Worm (Caenorhabditis elegans) whole organism, L4 larva: Measurements from ENCODE around the gene spat-1.

Source experiments
- F10B5.3 ChIP-seq: sonication (generic microtip); optimal IDR thresholded peaks from 2 replicates; lab custom pipeline; 2016; ENCODE audit warnings: mild to moderate bottlenecking, missing genetic modification characterization, missing compliant biosample characterization
- F37D6.2 ChIP-seq: sonication (generic microtip); optimal IDR thresholded peaks from 2 replicates; lab custom pipeline; 2016; ENCODE audit warnings: mild to moderate bottlenecking, missing genetic modification characterization, missing compliant biosample characterization
- F44E2.7 ChIP-seq: fragments of 200-800 bp; sonication (Bioruptor generic); IDR thresholded peaks from 2 replicates; pipeline ENCODE4 v2.1.2; 2022; ENCODE audit warnings: missing genetic modification characterization, missing compliant biosample characterization
- ZK546.5 ChIP-seq, 2 experiments: sonication (generic microtip); optimal IDR thresholded peaks; 2 replicates each; lab custom pipeline; 2017; ENCODE audit warnings: missing biosample characterization in 2 of 2, missing genetic modification characterization in 2 of 2
- ces-1 ChIP-seq: fragments of 150-350 bp; sonication (generic microtip); optimal IDR thresholded peaks from 4 replicates; lab custom pipeline; 2014; ENCODE audit warnings: missing biosample characterization, missing genetic modification reagents, missing genetic modification characterization
- daf-16 ChIP-seq, 3 experiments: sonication (generic microtip); optimal IDR thresholded peaks; 2 replicates each; lab custom pipeline; 2016 to 2017; ENCODE audit warnings: missing genetic modification characterization in 3 of 3, missing genetic modification reagents in 3 of 3, mild to moderate bottlenecking in 2 of 3, missing compliant biosample characterization in 2 of 3, missing biosample characterization in 1 of 3, moderate library complexity in 1 of 3
- lin-39 ChIP-seq: fragments of 150-350 bp; optimal IDR thresholded peaks from 2 replicates; lab custom pipeline; 2014; ENCODE audit warnings: missing biosample characterization, missing genetic modification reagents, missing genetic modification characterization
- nhr-11 ChIP-seq: fragments of 150-350 bp; optimal IDR thresholded peaks from 2 replicates; lab custom pipeline; 2014; ENCODE audit warnings: missing biosample characterization, missing genetic modification characterization
- nhr-28 ChIP-seq: fragments of 150-350 bp; optimal IDR thresholded peaks from 2 replicates; lab custom pipeline; 2014; ENCODE audit warnings: missing biosample characterization, missing genetic modification characterization
- nhr-76 ChIP-seq: fragments of 150-350 bp; optimal IDR thresholded peaks from 2 replicates; lab custom pipeline; 2014; ENCODE audit warnings: missing biosample characterization, missing genetic modification characterization
- pha-4 ChIP-seq, 2 experiments: fragments of 150-350 bp in 1 of 2; fragments of 200-800 bp in 1 of 2; sonication (Bioruptor generic) in 1 of 2; IDR thresholded peaks in 1 of 2; optimal IDR thresholded peaks in 1 of 2; 2 replicates each; pipeline versions ENCODE4 v1.3.6 to Lab custom; 2014 to 2022; ENCODE audit warnings: missing genetic modification characterization in 2 of 2, missing genetic modification reagents in 2 of 2, missing biosample characterization in 1 of 2, missing compliant biosample characterization in 1 of 2
- saeg-2 ChIP-seq: fragments of 200-800 bp; sonication (Bioruptor generic); IDR thresholded peaks from 2 replicates; pipeline ENCODE4 v1.3.6; 2022; ENCODE audit warnings: missing genetic modification reagents, missing genetic modification characterization, missing compliant biosample characterization
- tag-97 ChIP-seq: fragments of 200-800 bp; sonication (Bioruptor generic); IDR thresholded peaks from 2 replicates; pipeline ENCODE4 v1.3.6; 2022; ENCODE audit warnings: missing genetic modification characterization, missing compliant biosample characterization
- unc-39 ChIP-seq: sonication (generic microtip); optimal IDR thresholded peaks from 2 replicates; lab custom pipeline; 2017; ENCODE audit warnings: missing biosample characterization, missing genetic modification characterization

- TF ChIP-seq pha-4 (GFP tag; IDR thresholded peaks at IDR 0.05; lab: Robert Waterston, UW) = no peak
- TF ChIP-seq pha-4 (tag; optimal IDR thresholded peaks at IDR 0.05; lab: Kevin White, UChicago) = no peak
- TF ChIP-seq lin-39 (tag; lab: Kevin White, UChicago) = no peak
- TF ChIP-seq F44E2.7 (GFP tag; lab: Robert Waterston, UW) = no peak
- TF ChIP-seq ZK546.5 (tag; optimal IDR thresholded peaks at IDR 0.05; lab: Kevin White, UChicago) = no peak
- TF ChIP-seq daf-16 (GFP tag; optimal IDR thresholded peaks at IDR 0.05; lab: Kevin White, UChicago) = no peak
- TF ChIP-seq daf-16 (tag; optimal IDR thresholded peaks at IDR 0.05; lab: Kevin White, UChicago) = no peak
- no peak for TF ChIP-seq F10B5.3 (tag; lab: Kevin White, UChicago)
- no peak for TF ChIP-seq nhr-28
- no peak for TF ChIP-seq tag-97
- TF ChIP-seq nhr-76 (tag; lab: Kevin White, UChicago) = no peak
- no peak for TF ChIP-seq saeg-2 (GFP tag; lab: Robert Waterston, UW)
- TF ChIP-seq nhr-11 (tag; lab: Kevin White, UChicago) = no peak
- TF ChIP-seq ces-1 (GFP tag; lab: Kevin White, UChicago) = no peak
- TF ChIP-seq unc-39 = no peak
- TF ChIP-seq F37D6.2 (tag; lab: Kevin White, UChicago) = no peak
Observed at ce11 chrII:14540551-14540950, 12.0 kb downstream of the spat-1 start.
